Fruit fly (Drosophila melanogaster) whole organism, wandering third instar larva: Measurements from ENCODE around the gene CG46397.

Experiments
- Abd-B ChIP-seq: fragments of >200 bp; optimal IDR thresholded peaks from 2 replicates; lab custom pipeline; 2017; ENCODE audit warnings: missing biosample characterization, missing genetic modification characterization
- CG9705 ChIP-seq: fragments of 200-800 bp; sonication (Bioruptor generic); optimal IDR thresholded peaks from 2 replicates; lab custom pipeline; 2018; ENCODE audit warnings: missing biosample characterization, mild to moderate bottlenecking, missing genetic modification characterization
- OdsH ChIP-seq: fragments of 200-800 bp; sonication (Bioruptor generic); optimal IDR thresholded peaks from 2 replicates; lab custom pipeline; 2016; ENCODE audit warnings: missing biosample characterization, mild to moderate bottlenecking, missing genetic modification characterization
- Rel ChIP-seq, 2 experiments: fragments of 200-800 bp; sonication (Bioruptor generic) in 1 of 2; optimal IDR thresholded peaks; 2 replicates in 1 of 2; 3 replicates in 1 of 2; lab custom pipeline; 2016 to 2019; ENCODE audit warnings: mild to moderate bottlenecking in 2 of 2, missing biosample characterization in 2 of 2, missing genetic modification characterization in 2 of 2, moderate library complexity in 1 of 2
- br ChIP-seq: fragments of 200-800 bp; sonication (Bioruptor generic); optimal IDR thresholded peaks from 2 replicates; lab custom pipeline; 2016; ENCODE audit warnings: missing biosample characterization, missing genetic modification characterization
- dl ChIP-seq, 2 experiments: fragments of 175-275, 200-275 bp in 1 of 2; fragments of 200-275 bp in 1 of 2; sonication (Bioruptor generic); optimal IDR thresholded peaks; lab custom pipeline; 2018; ENCODE audit warnings: mild to moderate bottlenecking in 2 of 2, missing biosample characterization in 2 of 2, missing genetic modification characterization in 2 of 2, moderate library complexity in 2 of 2; ENCODE audit not compliant: partially characterized antibody in 2 of 2, insufficient read depth in 1 of 2
- h ChIP-seq: fragments of 200-800 bp; sonication (Bioruptor generic); optimal IDR thresholded peaks from 3 replicates; lab custom pipeline; 2016; ENCODE audit warnings: missing biosample characterization, mild to moderate bottlenecking, missing genetic modification characterization
- lola ChIP-seq: fragments of >200 bp; optimal IDR thresholded peaks from 2 replicates; lab custom pipeline; 2017; ENCODE audit warnings: missing biosample characterization, missing genetic modification characterization
- pan ChIP-seq: fragments of >200 bp; optimal IDR thresholded peaks from 2 replicates; lab custom pipeline; 2017
- psq ChIP-seq: fragments of 200-800 bp; sonication (Bioruptor generic); optimal IDR thresholded peaks from 3 replicates; lab custom pipeline; 2017; ENCODE audit warnings: missing biosample characterization, mild to moderate bottlenecking, missing genetic modification characterization, moderate library complexity

- no peak for TF ChIP-seq OdsH (GFP tag; lab: Kevin White, UChicago)
- no peak for TF ChIP-seq pan
- TF ChIP-seq CG9705 (GFP tag; lab: Kevin White, UChicago), result no peak
- no peak for TF ChIP-seq h (GFP tag; lab: Kevin White, UChicago)
- TF ChIP-seq br, result no peak
- TF ChIP-seq Rel (GFP tag; optimal IDR thresholded peaks at IDR 0.05; lab: Kevin White, UChicago), result no peak
- no peak for TF ChIP-seq Rel (tag; optimal IDR thresholded peaks at IDR 0.05; lab: Kevin White, UChicago)
- TF ChIP-seq psq (GFP tag; lab: Kevin White, UChicago), result no peak
- TF ChIP-seq dl (GFP tag; optimal IDR thresholded peaks at IDR 0.05; lab: Kevin White, UChicago; ENCODE audit: insufficient read depth in 1 of 2, partially characterized antibody in 2 of 2), result no peak
- TF ChIP-seq Abd-B (GFP tag; lab: Kevin White, UChicago), result no peak
- no peak for TF ChIP-seq lola (GFP tag; lab: Kevin White, UChicago)
Observed at dm6 chr2L:8964657-8965056, 17.6 kb downstream of the CG46397 start, which contains the start of gene CG32984.
